Worm (Caenorhabditis elegans) whole organism, L3 larva: ENCODE results near the gene ZC317.6.
A peak's percentile ranks its signal among the peaks of the same experiment; 100 is the strongest.

Experiments used
- ZK546.5 ChIP-seq: sonication (generic microtip); optimal IDR thresholded peaks from 2 replicates; lab custom pipeline; 2017; ENCODE audit warnings: missing biosample characterization, missing genetic modification characterization
- aly-2 ChIP-seq: fragments of 150-350 bp; optimal IDR thresholded peaks from 2 replicates; lab custom pipeline; 2014; ENCODE audit warnings: missing biosample characterization, missing genetic modification characterization
- ceh-16 ChIP-seq: sonication (generic microtip); optimal IDR thresholded peaks from 2 replicates; lab custom pipeline; 2017; ENCODE audit warnings: missing biosample characterization, missing genetic modification characterization
- ceh-28 ChIP-seq: fragments of 150-350 bp; optimal IDR thresholded peaks from 2 replicates; lab custom pipeline; 2014; ENCODE audit warnings: missing biosample characterization, missing genetic modification reagents, missing genetic modification characterization
- ceh-82 ChIP-seq: fragments of 150-350 bp; optimal IDR thresholded peaks from 2 replicates; lab custom pipeline; 2014; ENCODE audit warnings: missing biosample characterization, missing genetic modification characterization
- daf-12 ChIP-seq: fragments of 150-350 bp; optimal IDR thresholded peaks from 2 replicates; lab custom pipeline; 2014; ENCODE audit warnings: missing biosample characterization, missing genetic modification reagents, missing genetic modification characterization
- egl-5 ChIP-seq: fragments of 150-350 bp; optimal IDR thresholded peaks from 2 replicates; lab custom pipeline; 2017; ENCODE audit warnings: missing biosample characterization, missing genetic modification reagents, missing genetic modification characterization, inconsistent platforms
- fkh-10 ChIP-seq: sonication (generic microtip); optimal IDR thresholded peaks from 2 replicates; lab custom pipeline; 2017; ENCODE audit warnings: missing biosample characterization, missing genetic modification reagents, missing genetic modification characterization
- fkh-2 ChIP-seq: fragments of 150-350 bp; optimal IDR thresholded peaks from 2 replicates; lab custom pipeline; 2014; ENCODE audit warnings: missing biosample characterization, missing genetic modification reagents, missing genetic modification characterization
- fos-1 ChIP-seq: fragments of 150-350 bp; optimal IDR thresholded peaks from 2 replicates; lab custom pipeline; 2014; ENCODE audit warnings: missing biosample characterization, missing genetic modification characterization
- hmg-11 ChIP-seq: sonication (generic microtip); optimal IDR thresholded peaks from 2 replicates; lab custom pipeline; 2016; ENCODE audit warnings: missing genetic modification characterization, missing compliant biosample characterization
- lin-15B ChIP-seq: fragments of 150-350 bp; optimal IDR thresholded peaks from 2 replicates; lab custom pipeline; 2014; ENCODE audit warnings: missing biosample characterization, missing genetic modification characterization
- lin-39 ChIP-seq: fragments of 150-350 bp; optimal IDR thresholded peaks from 2 replicates; lab custom pipeline; 2018; ENCODE audit warnings: missing biosample characterization, missing genetic modification reagents, missing genetic modification characterization
- lsy-12 ChIP-seq: sonication (generic microtip); optimal IDR thresholded peaks from 2 replicates; lab custom pipeline; 2016; ENCODE audit warnings: mild to moderate bottlenecking, missing genetic modification characterization, missing compliant biosample characterization
- nfya-1 ChIP-seq: sonication (generic microtip); optimal IDR thresholded peaks from 2 replicates; lab custom pipeline; 2017; ENCODE audit warnings: missing genetic modification characterization, mild to moderate bottlenecking, missing compliant biosample characterization, antibody characterized with exemption, moderate library complexity; ENCODE audit not compliant: insufficient read depth
- nhr-11 ChIP-seq: fragments of 150-350 bp; optimal IDR thresholded peaks from 2 replicates; lab custom pipeline; 2014; ENCODE audit warnings: missing biosample characterization, missing genetic modification characterization
- nhr-12 ChIP-seq: fragments of 150-350 bp; optimal IDR thresholded peaks from 2 replicates; lab custom pipeline; 2014; ENCODE audit warnings: missing biosample characterization, missing genetic modification characterization
- nhr-25 ChIP-seq: sonication (generic microtip); optimal IDR thresholded peaks from 2 replicates; lab custom pipeline; 2017; ENCODE audit warnings: missing biosample characterization, missing genetic modification characterization
- nhr-28 ChIP-seq: fragments of 150-350 bp; optimal IDR thresholded peaks from 2 replicates; lab custom pipeline; 2014; ENCODE audit warnings: missing biosample characterization, missing genetic modification characterization
- nhr-43 ChIP-seq: sonication (generic microtip); optimal IDR thresholded peaks from 2 replicates; lab custom pipeline; 2016; ENCODE audit warnings: mild to moderate bottlenecking, missing genetic modification characterization, missing compliant biosample characterization; ENCODE audit not compliant: poor library complexity, severe bottlenecking
- nhr-76 ChIP-seq: fragments of 150-350 bp; sonication (generic microtip); optimal IDR thresholded peaks from 5 replicates; lab custom pipeline; 2014; ENCODE audit warnings: missing biosample characterization, missing genetic modification characterization
- nhr-77 ChIP-seq: fragments of 150-350 bp; optimal IDR thresholded peaks from 2 replicates; lab custom pipeline; 2014; ENCODE audit warnings: missing biosample characterization, missing genetic modification characterization
- pha-4 ChIP-seq: fragments of 150-350 bp; optimal IDR thresholded peaks from 2 replicates; lab custom pipeline; 2014; ENCODE audit warnings: missing biosample characterization, missing genetic modification reagents, missing genetic modification characterization
- pqm-1 ChIP-seq: fragments of 150-350 bp; optimal IDR thresholded peaks from 2 replicates; lab custom pipeline; 2017; ENCODE audit warnings: missing biosample characterization, missing genetic modification characterization, inconsistent platforms
- sea-2 ChIP-seq: fragments of 150-350 bp; sonication (generic microtip); optimal IDR thresholded peaks from 4 replicates; lab custom pipeline; 2014; ENCODE audit warnings: missing biosample characterization, missing genetic modification reagents, missing genetic modification characterization
- snpc-4 ChIP-seq: fragments of 150-350 bp; optimal IDR thresholded peaks from 2 replicates; lab custom pipeline; 2014; ENCODE audit warnings: missing biosample characterization, missing genetic modification characterization
- tbx-2 ChIP-seq: sonication (generic microtip); optimal IDR thresholded peaks from 2 replicates; lab custom pipeline; 2016; ENCODE audit warnings: mild to moderate bottlenecking, missing genetic modification characterization, missing compliant biosample characterization
- unc-39 ChIP-seq: sonication (generic microtip); optimal IDR thresholded peaks from 4 replicates; lab custom pipeline; 2017; ENCODE audit warnings: missing biosample characterization, missing genetic modification characterization
- unc-62 ChIP-seq: fragments of 150-350 bp; sonication (generic microtip); optimal IDR thresholded peaks from 4 replicates; lab custom pipeline; 2014; ENCODE audit warnings: missing biosample characterization, missing genetic modification reagents, missing genetic modification characterization
- zag-1 ChIP-seq: fragments of 150-350 bp; optimal IDR thresholded peaks from 2 replicates; lab custom pipeline; 2014; ENCODE audit warnings: missing biosample characterization, missing genetic modification characterization
- ztf-11 ChIP-seq: fragments of 150-350 bp; optimal IDR thresholded peaks from 2 replicates; lab custom pipeline; 2014; ENCODE audit warnings: missing biosample characterization, missing genetic modification characterization
- ztf-4 ChIP-seq: fragments of 150-350 bp; optimal IDR thresholded peaks from 2 replicates; lab custom pipeline; 2014; ENCODE audit warnings: missing biosample characterization, missing genetic modification characterization

ZC317.6 gene

DNA sequence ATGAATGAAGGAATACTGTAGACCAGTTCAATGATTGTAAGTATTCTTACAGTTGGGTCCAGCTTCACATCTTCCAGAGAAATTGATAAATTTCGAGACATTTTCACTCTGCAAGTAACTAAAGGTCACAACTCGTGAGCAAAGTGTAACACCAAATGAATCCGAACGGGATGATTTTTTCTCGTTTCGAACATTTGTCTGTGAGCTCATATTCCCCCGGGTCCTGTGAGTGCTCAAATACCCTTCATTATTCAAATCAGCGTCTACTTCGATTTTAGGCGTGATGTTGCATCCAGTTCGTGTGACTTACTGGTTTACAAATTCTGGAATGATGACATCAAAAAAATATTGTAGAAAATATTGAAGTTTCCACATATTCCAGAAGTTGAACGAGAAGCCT lies 3.1 kb downstream of the ZC317.6 start, which contains the start of gene srg-68:
Gene srg-68 (minus strand): TSS at position 101 of the 400 bp plus-strand sequence.
- TF ChIP-seq snpc-4 (no peak), hmg-11 (tag; lab: Kevin White, UChicago) (no peak), nhr-43 (tag; lab: Kevin White, UChicago) (no peak), pqm-1 (tag; lab: Kevin White, UChicago) (no peak), daf-12 (tag; lab: Kevin White, UChicago) (no peak), lin-15B (tag; lab: Kevin White, UChicago) (no peak), nhr-12 (tag; lab: Kevin White, UChicago) (no peak), fos-1 (tag; lab: Kevin White, UChicago) (no peak), fkh-10 (GFP tag; lab: Kevin White, UChicago) (no peak), lsy-12 (tag; lab: Kevin White, UChicago) (no peak), fkh-2 (tag; lab: Kevin White, UChicago) (no peak)

DNA sequence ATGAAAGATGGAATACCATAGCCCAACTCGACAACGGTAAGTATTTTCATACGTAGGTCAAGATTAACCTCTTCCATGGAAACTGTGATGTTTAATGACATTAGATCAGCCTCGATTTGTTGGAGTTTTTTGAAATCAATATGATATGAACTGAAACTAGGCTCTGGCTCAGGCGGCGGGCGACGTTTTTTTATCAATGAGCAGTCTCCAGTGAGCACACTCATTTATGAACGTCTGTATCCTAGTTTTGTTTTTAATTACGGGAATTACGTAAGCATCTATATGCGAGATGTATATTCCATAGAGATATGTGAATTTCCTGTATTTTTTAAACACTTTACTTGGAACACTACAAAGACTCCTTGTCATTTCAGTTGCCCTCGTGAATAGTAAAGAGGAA lies 5.5 kb downstream of the ZC317.6 start, which contains the start of gene srg-67:
Gene srg-67 (minus strand): TSS at position 101 of the 400 bp plus-strand sequence.
- no peak for TF ChIP-seq ZK546.5 (tag; lab: Kevin White, UChicago)
- no peak for TF ChIP-seq pha-4 (tag; lab: Kevin White, UChicago)
- TF ChIP-seq nhr-11 = no peak
- no peak for TF ChIP-seq snpc-4
- no peak for TF ChIP-seq nhr-76 (tag; lab: Kevin White, UChicago)
- no peak for TF ChIP-seq zag-1 (tag; lab: Kevin White, UChicago)
- TF ChIP-seq nhr-28 (tag; lab: Kevin White, UChicago) = no peak
- no peak for TF ChIP-seq nfya-1 (tag; lab: Kevin White, UChicago)
- no peak for TF ChIP-seq aly-2 (tag; lab: Kevin White, UChicago)
- TF ChIP-seq nhr-77 (tag; lab: Kevin White, UChicago) = no peak
- no peak for TF ChIP-seq lin-39 (tag; lab: Kevin White, UChicago)
- TF ChIP-seq sea-2 (GFP tag; lab: Kevin White, UChicago) = no peak
- no peak for TF ChIP-seq ztf-11 (tag; lab: Kevin White, UChicago)
- TF ChIP-seq unc-62 = no peak
- TF ChIP-seq nhr-25 (tag; lab: Kevin White, UChicago) = no peak
- no peak for TF ChIP-seq ceh-16 (tag; lab: Kevin White, UChicago)
- TF ChIP-seq nhr-12 (tag; lab: Kevin White, UChicago) = no peak

- no peak for TF ChIP-seq tbx-2
- TF ChIP-seq pha-4 (tag; lab: Kevin White, UChicago) = no peak
- TF ChIP-seq sea-2 (GFP tag; lab: Kevin White, UChicago) = no peak
- no peak for TF ChIP-seq ceh-16 (tag; lab: Kevin White, UChicago)
- no peak for TF ChIP-seq fkh-10 (GFP tag; lab: Kevin White, UChicago)
- TF ChIP-seq ceh-28 (tag; lab: Kevin White, UChicago) = no peak
- no peak for TF ChIP-seq fos-1 (tag; lab: Kevin White, UChicago)
- TF ChIP-seq egl-5 = no peak
Observed at ce11 chrV:5459806-5460205, 8.6 kb downstream of the ZC317.6 start, which contains the start of gene ZC317.2. ZC317.2 (plus strand) TSS chrV:5460106.

- peak; percentile 45 for TF ChIP-seq fkh-10 (GFP tag; lab: Kevin White, UChicago)
- TF ChIP-seq ztf-4 (tag; lab: Kevin White, UChicago) = no peak
Observed at ce11 chrV:5454955-5455354, 13.4 kb downstream of the ZC317.6 start.

- no peak for TF ChIP-seq fos-1 (tag; lab: Kevin White, UChicago)
- TF ChIP-seq daf-12 (tag; lab: Kevin White, UChicago) = no peak
- TF ChIP-seq nhr-28 (tag; lab: Kevin White, UChicago) = no peak
- TF ChIP-seq unc-39 = no peak
- no peak for TF ChIP-seq zag-1 (tag; lab: Kevin White, UChicago)
- TF ChIP-seq nfya-1 (tag; lab: Kevin White, UChicago) = no peak
- TF ChIP-seq, all 47 proteins: peak for 0
Observed at ce11 chrV:5453615-5454014, 14.8 kb downstream of the ZC317.6 start, which contains the start of gene glc-3. glc-3 (minus strand) TSS chrV:5453715.

ce11 chrV:5450742-5451141 lies 17.6 kb downstream of the ZC317.6 start:
- TF ChIP-seq nhr-43 (tag; lab: Kevin White, UChicago) (no peak), ceh-82 (tag; lab: Kevin White, UChicago) (no peak)
